Worm (Caenorhabditis elegans): ENCODE measurements around the gene F25B5.6.

ce11 chrIII:5936992-5937391 is 11.5 kb downstream of the F25B5.6 start, which contains the start of gene EGAP1.1:
- no peak for TF ChIP-seq ztf-23 (GFP tag; IDR thresholded peaks at IDR 0.05)
- no peak for TF ChIP-seq ref-1 (GFP tag; conservative IDR thresholded peaks at IDR 0.05)
- TF ChIP-seq flt-1 (GFP tag; IDR thresholded peaks at IDR 0.05) = no peak
- TF ChIP-seq ztf-29 (GFP tag; IDR thresholded peaks at IDR 0.05) = no peak
- no peak for TF ChIP-seq klf-2 (GFP tag; conservative IDR thresholded peaks at IDR 0.05)
- no peak for TF ChIP-seq cog-1 (tag; optimal IDR thresholded peaks at IDR 0.05)
- no peak for TF ChIP-seq tab-1 (GFP tag; IDR thresholded peaks at IDR 0.05)

Data from whole organism, midembryonic.